Worm (Caenorhabditis elegans) whole organism, L4/young adult: Measurements from ENCODE around the gene ugt-42.

Experiments
- W03F9.2 ChIP-seq: fragments of 150-350 bp; optimal IDR thresholded peaks from 2 replicates; lab custom pipeline; 2014; ENCODE audit warnings: missing biosample characterization, missing genetic modification characterization
- dao-5 ChIP-seq: sonication (generic microtip); optimal IDR thresholded peaks from 2 replicates; lab custom pipeline; 2016; ENCODE audit warnings: missing genotype, missing genetic modification characterization, moderate library complexity, missing compliant biosample characterization
- him-1 ChIP-seq: sonication (generic microtip); optimal IDR thresholded peaks from 2 replicates; lab custom pipeline; 2016; ENCODE audit warnings: missing genotype, missing genetic modification reagents, missing genetic modification characterization, missing compliant biosample characterization

The ugt-42 gene

DNA sequence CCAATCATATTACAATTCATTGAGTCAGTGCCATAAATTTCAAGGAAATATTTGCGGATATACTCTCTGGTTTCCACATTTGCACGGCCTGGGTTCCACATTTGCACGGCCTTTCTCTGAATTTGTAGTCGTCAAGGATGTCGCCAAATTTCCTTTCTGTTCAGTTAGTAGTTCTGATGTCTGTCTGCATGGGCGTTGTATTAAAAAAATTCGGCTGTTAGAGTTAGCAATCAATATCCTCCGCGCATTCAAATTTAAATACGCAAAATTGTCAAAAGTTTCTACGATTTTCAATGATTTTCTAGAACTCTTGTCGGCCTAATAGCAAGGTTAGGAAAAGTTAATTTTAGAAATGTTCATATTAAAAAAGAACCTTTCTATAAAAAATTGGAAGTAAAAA is 48.9 kb downstream of the ugt-42 start, which contains the start of gene srj-52:
Gene srj-52 (minus strand): TSS at position 101 of the 400 bp plus-strand sequence.
- TF ChIP-seq W03F9.2 (tag; lab: Kevin White, UChicago) (no peak), dao-5 (tag; lab: Kevin White, UChicago) (no peak), him-1 (tag; lab: Kevin White, UChicago) (no peak)

- TF ChIP-seq W03F9.2 (tag; lab: Kevin White, UChicago) (no peak), dao-5 (tag; lab: Kevin White, UChicago) (no peak)
Observed at ce11 chrV:699051-699450, 52.1 kb downstream of the ugt-42 start.
